Worm (Caenorhabditis elegans): ENCODE measurements around the gene F08F8.9.

Gene F08F8.9

ce11 chrIII:7300169-7300568 is 53.6 kb downstream of the F08F8.9 start:
- TF ChIP-seq ceh-13 (GFP tag; optimal IDR thresholded peaks at IDR 0.05): no peak
- TF ChIP-seq hmg-4 (GFP tag; optimal IDR thresholded peaks at IDR 0.05): no peak
- TF ChIP-seq tra-4 (tag; optimal IDR thresholded peaks at IDR 0.05): no peak
- no peak for TF ChIP-seq ama-1 (optimal IDR thresholded peaks at IDR 0.05)
- TF ChIP-seq aly-1 (tag; optimal IDR thresholded peaks at IDR 0.05): no peak
- no peak for TF ChIP-seq tbx-37 (GFP tag; conservative IDR thresholded peaks at IDR 0.05)
- no peak for TF ChIP-seq hmbx-1 (tag; optimal IDR thresholded peaks at IDR 0.05)
- TF ChIP-seq scrt-1 (GFP tag; IDR thresholded peaks at IDR 0.05): no peak
- TF ChIP-seq ets-7 (tag; optimal IDR thresholded peaks at IDR 0.05): no peak
- TF ChIP-seq flt-1 (GFP tag; IDR thresholded peaks at IDR 0.05): no peak
- no peak for TF ChIP-seq hnd-1 (tag; optimal IDR thresholded peaks at IDR 0.05)
- no peak for TF ChIP-seq B0310.2 (tag; optimal IDR thresholded peaks at IDR 0.05)
- TF ChIP-seq ceh-36 (tag; optimal IDR thresholded peaks at IDR 0.05): no peak
- no peak for TF ChIP-seq tbx-11 (GFP tag; IDR thresholded peaks at IDR 0.05)
- no peak for TF ChIP-seq pes-1 (GFP tag; IDR thresholded peaks at IDR 0.05)
- TF ChIP-seq sea-1 (GFP tag; conservative IDR thresholded peaks at IDR 0.05): no peak
- no peak for TF ChIP-seq F13C5.2 (tag; optimal IDR thresholded peaks at IDR 0.05)

ce11 chrIII:7299466-7299865 is 54.3 kb downstream of the F08F8.9 start, which contains the start of the genes B0361.14 and B0361.9:
TSS of gene B0361.14 (minus strand) at chrIII:7299531.
TSS of gene B0361.9 (minus strand) at chrIII:7299631.
- TF ChIP-seq aly-1 (tag; optimal IDR thresholded peaks at IDR 0.05): no peak
- TF ChIP-seq flt-1 (GFP tag; IDR thresholded peaks at IDR 0.05): no peak
- TF ChIP-seq B0310.2 (tag; optimal IDR thresholded peaks at IDR 0.05): no peak
- no peak for TF ChIP-seq F13C5.2 (tag; optimal IDR thresholded peaks at IDR 0.05)
- TF ChIP-seq ceh-36 (tag; optimal IDR thresholded peaks at IDR 0.05): no peak
- no peak for TF ChIP-seq ceh-13 (GFP tag; optimal IDR thresholded peaks at IDR 0.05)
- no peak for TF ChIP-seq ama-1 (optimal IDR thresholded peaks at IDR 0.05)
- TF ChIP-seq tbx-11 (GFP tag; IDR thresholded peaks at IDR 0.05): no peak
- no peak for TF ChIP-seq ets-7 (tag; optimal IDR thresholded peaks at IDR 0.05)
- TF ChIP-seq hmbx-1 (tag; optimal IDR thresholded peaks at IDR 0.05): no peak
- TF ChIP-seq pes-1 (GFP tag; IDR thresholded peaks at IDR 0.05): no peak
- no peak for TF ChIP-seq sea-1 (GFP tag; conservative IDR thresholded peaks at IDR 0.05)
- TF ChIP-seq hnd-1 (tag; optimal IDR thresholded peaks at IDR 0.05): no peak
- TF ChIP-seq scrt-1 (GFP tag; IDR thresholded peaks at IDR 0.05): no peak
